Fruit fly (Drosophila melanogaster): Measurements from ENCODE around the gene CG13144.

The CG13144 gene

DNA sequence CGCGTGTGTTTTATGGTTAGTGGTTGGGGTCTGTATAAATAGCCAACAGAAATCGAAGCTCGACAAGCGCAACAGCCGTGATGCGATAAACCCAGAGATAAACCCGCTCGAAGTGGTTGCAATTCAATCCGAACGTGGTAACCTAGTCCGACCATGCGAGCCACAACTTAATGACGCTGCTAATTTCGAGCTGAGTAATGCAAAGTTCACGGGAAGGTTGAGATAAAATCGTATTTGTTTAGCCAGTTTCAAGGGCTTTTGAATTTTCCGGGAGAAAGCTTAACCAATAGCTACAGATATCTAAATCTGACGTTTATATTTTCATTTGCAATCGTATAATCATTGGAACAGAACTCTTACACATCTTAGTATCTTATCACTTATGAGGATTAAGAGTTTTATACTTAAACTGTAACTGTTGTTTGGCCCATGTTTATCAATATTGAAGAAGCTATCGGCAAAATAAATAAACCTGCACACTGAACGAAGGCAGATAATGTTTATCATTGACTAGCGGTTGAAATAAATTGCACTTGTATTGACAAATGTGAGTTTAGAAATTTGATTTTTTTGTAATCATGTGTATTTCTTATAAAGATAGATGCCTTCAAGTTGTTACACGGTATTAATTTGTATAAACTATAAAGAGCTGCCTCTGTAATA lies 22.7 kb upstream of the CG13144 start:
- TF ChIP-seq Mnt (GFP tag; optimal IDR thresholded peaks at IDR 0.05) (no peak), cic (GFP tag; optimal IDR thresholded peaks at IDR 0.05) (peak; percentile 22), CG14711 (tag; optimal IDR thresholded peaks at IDR 0.05) (no peak), Hr96 (GFP tag; optimal IDR thresholded peaks at IDR 0.05) (no peak), CG5204 (GFP tag; optimal IDR thresholded peaks at IDR 0.05) (no peak), CG33017 (tag; optimal IDR thresholded peaks at IDR 0.05) (no peak), CG11617 (GFP tag; optimal IDR thresholded peaks at IDR 0.05) (no peak), CG7101 (tag; optimal IDR thresholded peaks at IDR 0.05) (no peak), cnc (optimal IDR thresholded peaks at IDR 0.05) (peak in 1 of 2 experiments; percentile 80), CG7045 (GFP tag; optimal IDR thresholded peaks at IDR 0.05) (no peak), toe (GFP tag; optimal IDR thresholded peaks at IDR 0.05) (no peak), Clk (GFP tag; optimal IDR thresholded peaks at IDR 0.05) (no peak), Crg-1 (GFP tag; optimal IDR thresholded peaks at IDR 0.05) (no peak), bab1 (GFP tag; optimal IDR thresholded peaks at IDR 0.05) (no peak), CG1620 (GFP tag; optimal IDR thresholded peaks at IDR 0.05) (no peak), CG12768 (GFP tag; optimal IDR thresholded peaks at IDR 0.05) (peak; percentile 17), pad (GFP tag; optimal IDR thresholded peaks at IDR 0.05) (no peak), ovo (GFP tag; optimal IDR thresholded peaks at IDR 0.05) (no peak), kay (GFP tag; ENCODE audit: borderline replicate concordance) (no peak), tj (GFP tag; optimal IDR thresholded peaks at IDR 0.05) (peak; percentile 66)

DNA sequence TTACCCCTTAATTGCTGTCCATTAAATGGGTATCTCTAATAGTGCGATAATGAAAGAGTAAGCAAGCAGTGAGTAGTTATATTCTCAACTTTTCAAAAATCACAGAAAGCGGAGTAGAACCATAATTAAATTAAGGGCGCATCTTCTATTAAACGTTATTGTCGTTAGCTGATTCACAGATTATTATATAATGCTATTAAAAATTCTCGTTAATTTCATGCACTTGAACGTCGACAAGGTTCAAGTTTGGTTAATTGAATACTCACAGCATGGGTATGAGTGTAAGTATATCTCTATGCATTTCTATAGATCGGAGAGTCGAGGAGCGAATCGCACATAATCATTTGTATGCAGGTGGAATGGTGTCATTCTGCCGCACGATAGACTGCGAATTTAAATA lies 19.6 kb upstream of the CG13144 start:
- TF ChIP-seq CG1620 (GFP tag; optimal IDR thresholded peaks at IDR 0.05) (no peak), kay (GFP tag; ENCODE audit: borderline replicate concordance) (peak; percentile 88), Crg-1 (GFP tag; optimal IDR thresholded peaks at IDR 0.05) (no peak), CG5204 (GFP tag; optimal IDR thresholded peaks at IDR 0.05) (no peak)

DNA sequence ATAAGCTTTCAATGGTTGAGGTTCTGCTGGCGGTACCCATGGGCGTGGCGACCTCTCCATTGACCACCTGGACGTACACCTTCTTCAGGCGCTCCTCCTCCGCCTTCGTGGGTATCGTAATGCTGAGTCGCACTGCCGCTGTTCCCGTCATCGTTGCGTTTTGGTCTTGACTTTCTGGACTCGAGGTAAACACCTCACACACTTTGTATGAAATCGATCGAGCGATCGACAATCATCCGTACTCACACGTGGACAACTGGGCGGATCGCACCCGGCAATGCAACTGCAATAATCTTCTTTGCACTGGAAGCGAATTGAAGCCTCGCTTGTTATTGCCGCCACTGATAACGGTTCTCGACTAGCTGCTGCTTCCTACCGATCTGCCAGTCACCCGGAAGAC lies 18.8 kb upstream of the CG13144 start, which contains the start of gene CG7384:
Gene CG7384, minus strand, starts transcription at position 366 of the 400 bp plus-strand sequence.
- no peak for TF ChIP-seq Clk (GFP tag; optimal IDR thresholded peaks at IDR 0.05)
- no peak for TF ChIP-seq CG14711 (tag; optimal IDR thresholded peaks at IDR 0.05)
- TF ChIP-seq Mnt (GFP tag; optimal IDR thresholded peaks at IDR 0.05): peak; percentile 85
- no peak for TF ChIP-seq Hr96 (GFP tag; optimal IDR thresholded peaks at IDR 0.05)
- TF ChIP-seq ovo (GFP tag; optimal IDR thresholded peaks at IDR 0.05): peak; percentile 38
- no peak for TF ChIP-seq kay (GFP tag; ENCODE audit: borderline replicate concordance)
- TF ChIP-seq Crg-1 (GFP tag; optimal IDR thresholded peaks at IDR 0.05): no peak
- no peak for TF ChIP-seq CG5204 (GFP tag; optimal IDR thresholded peaks at IDR 0.05)
- TF ChIP-seq CG33017 (tag; optimal IDR thresholded peaks at IDR 0.05): no peak
- TF ChIP-seq CG12768 (GFP tag; optimal IDR thresholded peaks at IDR 0.05): no peak

DNA sequence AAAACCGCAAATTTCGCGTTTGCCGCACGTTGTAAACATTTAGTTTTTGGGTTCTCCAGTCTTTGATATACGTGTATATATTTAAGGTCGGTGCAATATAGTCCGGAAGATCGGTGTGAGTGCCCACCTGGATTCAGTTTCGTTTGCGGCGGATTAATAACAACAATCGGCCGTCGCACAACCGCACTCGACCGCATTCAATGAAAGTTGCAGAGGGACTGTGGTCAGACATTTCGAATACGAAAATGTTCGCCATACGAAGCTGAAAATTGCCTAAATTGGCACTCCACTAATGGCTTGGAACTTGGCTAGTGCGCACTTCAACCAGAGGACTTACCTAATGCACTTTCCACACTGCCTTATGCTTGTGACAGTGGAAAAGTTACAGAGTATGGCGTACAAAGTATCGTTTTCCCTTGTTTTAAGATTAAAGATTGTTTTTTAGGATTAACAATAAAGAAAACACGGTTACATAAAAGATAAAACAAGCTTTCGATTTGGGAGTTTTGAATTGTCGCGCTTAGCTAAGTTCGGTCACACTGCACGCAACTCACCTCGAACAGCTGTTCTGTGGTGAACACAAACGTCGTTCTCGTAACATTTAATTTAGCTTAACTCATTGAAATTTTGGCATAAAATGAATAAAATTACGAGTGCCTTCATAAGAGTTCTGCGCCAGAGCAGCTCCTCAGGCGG lies 15.5 kb upstream of the CG13144 start, which contains the start of the genes Myo31DF and CG6094:
Gene Myo31DF, minus strand, starts transcription at position 223 of the 696 bp plus-strand sequence.
Gene CG6094, plus strand, starts transcription at position 525 of the 696 bp plus-strand sequence.
- TF ChIP-seq Hr96 (GFP tag; optimal IDR thresholded peaks at IDR 0.05): no peak
- peak; percentile 5 for TF ChIP-seq cic (GFP tag; optimal IDR thresholded peaks at IDR 0.05)
- no peak for TF ChIP-seq Clk (GFP tag; optimal IDR thresholded peaks at IDR 0.05)
- no peak for TF ChIP-seq CG11617 (GFP tag; optimal IDR thresholded peaks at IDR 0.05)
- TF ChIP-seq tj (GFP tag; optimal IDR thresholded peaks at IDR 0.05): peak; percentile 60
- peak; percentile 51 for TF ChIP-seq CG1620 (GFP tag; optimal IDR thresholded peaks at IDR 0.05)
- peak; percentile 27 for TF ChIP-seq CG7101 (tag; optimal IDR thresholded peaks at IDR 0.05)
- no peak for TF ChIP-seq CG33017 (tag; optimal IDR thresholded peaks at IDR 0.05)
- no peak for TF ChIP-seq toe (GFP tag; optimal IDR thresholded peaks at IDR 0.05)
- TF ChIP-seq CG14711 (tag; optimal IDR thresholded peaks at IDR 0.05): peak; percentile 34
- TF ChIP-seq Crg-1 (GFP tag; optimal IDR thresholded peaks at IDR 0.05): peak; percentile 18
- TF ChIP-seq CG12768 (GFP tag; optimal IDR thresholded peaks at IDR 0.05): peak; percentile 39
- TF ChIP-seq bab1 (GFP tag; optimal IDR thresholded peaks at IDR 0.05): peak; percentile 48
- TF ChIP-seq pad (GFP tag; optimal IDR thresholded peaks at IDR 0.05): peak; percentile 28
- peak; percentile 22 for TF ChIP-seq ovo (GFP tag; optimal IDR thresholded peaks at IDR 0.05)
- no peak for TF ChIP-seq CG5204 (GFP tag; optimal IDR thresholded peaks at IDR 0.05)
- TF ChIP-seq cnc (optimal IDR thresholded peaks at IDR 0.05): no peak
- peak; percentile 52 for TF ChIP-seq Mnt (GFP tag; optimal IDR thresholded peaks at IDR 0.05)
- TF ChIP-seq CG7045 (GFP tag; optimal IDR thresholded peaks at IDR 0.05): no peak

DNA sequence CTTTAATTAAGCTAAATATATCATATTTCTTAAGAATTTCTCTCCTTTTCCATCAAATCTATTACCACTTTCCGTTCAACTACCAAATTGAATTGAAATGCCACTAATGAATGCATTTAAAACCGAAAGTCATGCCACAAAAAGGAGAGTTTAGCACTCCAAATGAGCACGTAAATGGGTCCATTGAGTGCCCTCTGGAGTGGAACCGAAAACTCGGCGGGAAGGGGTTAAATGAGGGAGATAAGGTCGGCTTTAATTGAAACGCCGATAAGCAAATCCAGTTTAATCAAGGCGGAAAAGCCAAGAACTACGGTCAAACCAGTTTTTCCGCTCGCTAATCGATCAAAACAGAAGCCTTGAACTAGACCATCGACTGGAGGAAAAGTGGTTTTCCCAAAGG lies 14.1 kb upstream of the CG13144 start:
- TF ChIP-seq Clk (GFP tag; optimal IDR thresholded peaks at IDR 0.05) (no peak), tj (GFP tag; optimal IDR thresholded peaks at IDR 0.05) (no peak), ovo (GFP tag; optimal IDR thresholded peaks at IDR 0.05) (no peak), kay (GFP tag; ENCODE audit: borderline replicate concordance) (no peak), bab1 (GFP tag; optimal IDR thresholded peaks at IDR 0.05) (no peak), Hr96 (GFP tag; optimal IDR thresholded peaks at IDR 0.05) (no peak), CG14711 (tag; optimal IDR thresholded peaks at IDR 0.05) (no peak), CG11617 (GFP tag; optimal IDR thresholded peaks at IDR 0.05) (no peak), CG1620 (GFP tag; optimal IDR thresholded peaks at IDR 0.05) (no peak)

DNA sequence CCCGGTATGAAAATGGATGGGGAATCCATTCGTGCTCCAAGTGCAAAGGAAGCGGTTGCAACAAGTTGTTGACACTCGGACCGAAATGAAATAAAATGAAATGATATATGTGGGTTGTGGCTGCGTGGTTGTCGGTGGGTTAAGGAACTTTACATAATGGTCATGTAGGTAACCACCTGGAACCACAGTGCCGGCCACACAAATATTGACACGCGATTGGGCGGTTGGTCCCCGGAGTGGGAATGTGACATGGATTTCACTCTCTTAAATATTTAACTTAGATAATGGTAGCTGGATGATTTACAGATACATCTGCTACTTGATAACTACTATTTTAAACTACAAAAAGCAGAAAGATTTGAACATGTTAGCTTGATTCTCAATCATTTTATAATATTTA lies 13.6 kb upstream of the CG13144 start:
- no peak for TF ChIP-seq ovo (GFP tag; optimal IDR thresholded peaks at IDR 0.05)
- TF ChIP-seq cnc (optimal IDR thresholded peaks at IDR 0.05): no peak
- no peak for TF ChIP-seq CG7045 (GFP tag; optimal IDR thresholded peaks at IDR 0.05)
- no peak for TF ChIP-seq pad (GFP tag; optimal IDR thresholded peaks at IDR 0.05)
- no peak for TF ChIP-seq cic (GFP tag; optimal IDR thresholded peaks at IDR 0.05)
- TF ChIP-seq bab1 (GFP tag; optimal IDR thresholded peaks at IDR 0.05): no peak
- no peak for TF ChIP-seq toe (GFP tag; optimal IDR thresholded peaks at IDR 0.05)
- no peak for TF ChIP-seq CG14711 (tag; optimal IDR thresholded peaks at IDR 0.05)
- TF ChIP-seq CG7101 (tag; optimal IDR thresholded peaks at IDR 0.05): no peak
- no peak for TF ChIP-seq tj (GFP tag; optimal IDR thresholded peaks at IDR 0.05)
- no peak for TF ChIP-seq Clk (GFP tag; optimal IDR thresholded peaks at IDR 0.05)
- no peak for TF ChIP-seq Crg-1 (GFP tag; optimal IDR thresholded peaks at IDR 0.05)
- TF ChIP-seq CG33017 (tag; optimal IDR thresholded peaks at IDR 0.05): no peak
- no peak for TF ChIP-seq CG12768 (GFP tag; optimal IDR thresholded peaks at IDR 0.05)
- no peak for TF ChIP-seq Hr96 (GFP tag; optimal IDR thresholded peaks at IDR 0.05)
- TF ChIP-seq Mnt (GFP tag; optimal IDR thresholded peaks at IDR 0.05): no peak
- no peak for TF ChIP-seq CG5204 (GFP tag; optimal IDR thresholded peaks at IDR 0.05)
- no peak for TF ChIP-seq kay (GFP tag; ENCODE audit: borderline replicate concordance)
- TF ChIP-seq CG11617 (GFP tag; optimal IDR thresholded peaks at IDR 0.05): no peak
